Worm (Caenorhabditis elegans) whole organism, midembryonic: ENCODE results near the gene ZK418.10.

Experiments used
- flt-1 ChIP-seq: fragments of 200-800 bp; sonication (Bioruptor generic); IDR thresholded peaks from 2 replicates; pipeline ENCODE4 v1.3.6; 2022; ENCODE audit warnings: missing genetic modification characterization, missing compliant biosample characterization
- klf-2 ChIP-seq: fragments of 200-800 bp; sonication (Bioruptor generic); conservative IDR thresholded peaks from 2 replicates; pipeline ENCODE4 v1.3.6; 2022; ENCODE audit warnings: missing genetic modification reagents, missing genetic modification characterization, missing compliant biosample characterization
- med-1 ChIP-seq: sonication (generic microtip); optimal IDR thresholded peaks from 2 replicates; lab custom pipeline; 2017; ENCODE audit warnings: missing genetic modification characterization, mild to moderate bottlenecking, missing compliant biosample characterization, antibody characterized with exemption, missing genetic modification reagents; ENCODE audit not compliant: insufficient read depth
- ref-1 ChIP-seq: fragments of 200-800 bp; sonication (Bioruptor generic); conservative IDR thresholded peaks from 2 replicates; pipeline ENCODE4 v1.3.6; 2022; ENCODE audit warnings: missing genetic modification reagents, missing genetic modification characterization, missing compliant biosample characterization
- ztf-23 ChIP-seq: fragments of 200-800 bp; sonication (Bioruptor generic); IDR thresholded peaks from 2 replicates; pipeline ENCODE4 v1.3.6; 2022; ENCODE audit warnings: missing genetic modification reagents, missing genetic modification characterization, missing compliant biosample characterization

ce11 chrIII:7107965-7108364 lies 17.5 kb upstream of the ZK418.10 start, which contains the start of gene odd-1:
- TF ChIP-seq flt-1 (GFP tag; lab: Robert Waterston, UW) (no peak), med-1 (GFP tag; lab: Kevin White, UChicago) (no peak), ref-1 (GFP tag; lab: Robert Waterston, UW) (no peak), klf-2 (GFP tag; lab: Robert Waterston, UW) (no peak), ztf-23 (GFP tag; lab: Robert Waterston, UW) (no peak)
